Fruit fly (Drosophila melanogaster) whole organism, wandering third instar larva: ENCODE data around the gene Ir84a.

ENCODE experiments used
- CG9705 ChIP-seq: fragments of 200-800 bp; sonication (Bioruptor generic); optimal IDR thresholded peaks from 2 replicates; lab custom pipeline; 2018; ENCODE audit warnings: missing biosample characterization, mild to moderate bottlenecking, missing genetic modification characterization
- Rel ChIP-seq, 2 experiments: fragments of 200-800 bp; sonication (Bioruptor generic) in 1 of 2; optimal IDR thresholded peaks; 2 replicates in 1 of 2; 3 replicates in 1 of 2; lab custom pipeline; 2016 to 2019; ENCODE audit warnings: mild to moderate bottlenecking in 2 of 2, missing biosample characterization in 2 of 2, missing genetic modification characterization in 2 of 2, moderate library complexity in 1 of 2
- dmrt93B ChIP-seq: fragments of 200-800 bp; sonication (Bioruptor generic); optimal IDR thresholded peaks from 2 replicates; lab custom pipeline; 2018; ENCODE audit warnings: missing biosample characterization, mild to moderate bottlenecking, missing genetic modification characterization
- dsf ChIP-seq: sonication (Bioruptor generic); optimal IDR thresholded peaks from 2 replicates; lab custom pipeline; 2016; ENCODE audit warnings: missing biosample characterization, missing genetic modification characterization, borderline replicate concordance
- fru ChIP-seq: fragments of 200-800 bp; sonication (Bioruptor generic); optimal IDR thresholded peaks from 3 replicates; lab custom pipeline; 2016; ENCODE audit warnings: missing biosample characterization, mild to moderate bottlenecking, missing genetic modification characterization

Gene Ir84a

DNA sequence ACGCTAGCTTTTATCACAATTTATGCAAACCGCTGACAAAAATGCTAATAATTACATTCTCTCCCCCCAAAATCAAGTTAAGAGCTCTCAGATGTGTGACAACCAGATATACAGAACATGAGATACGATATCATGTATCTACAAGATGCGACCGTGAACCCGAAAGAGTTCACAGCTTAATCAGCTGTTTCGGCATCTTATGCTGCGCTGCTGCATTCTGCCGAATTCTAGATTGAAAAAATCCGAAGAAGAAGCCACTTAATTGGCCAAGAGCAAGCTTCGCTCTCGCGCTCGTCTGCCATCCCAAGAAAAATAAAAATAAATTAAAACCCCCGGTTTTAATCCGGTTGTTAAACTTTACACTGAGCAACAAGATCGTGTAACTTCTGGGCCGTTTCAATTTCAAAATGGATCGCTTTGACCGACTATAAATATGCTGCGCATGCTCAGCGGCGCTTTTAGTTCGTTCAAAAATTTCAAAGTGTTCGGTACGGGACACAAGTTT is 32.7 kb downstream of the Ir84a start, which contains the start of gene CG14598:
CG14598 (plus strand) TSS at position 455 of the 505 bp plus-strand sequence.
- TF ChIP-seq CG9705 (GFP tag; lab: Kevin White, UChicago) (no peak), Rel (GFP tag; optimal IDR thresholded peaks at IDR 0.05; lab: Kevin White, UChicago) (no peak), Rel (tag; optimal IDR thresholded peaks at IDR 0.05; lab: Kevin White, UChicago) (peak; percentile 26), dmrt93B (GFP tag; lab: Kevin White, UChicago) (no peak)

DNA sequence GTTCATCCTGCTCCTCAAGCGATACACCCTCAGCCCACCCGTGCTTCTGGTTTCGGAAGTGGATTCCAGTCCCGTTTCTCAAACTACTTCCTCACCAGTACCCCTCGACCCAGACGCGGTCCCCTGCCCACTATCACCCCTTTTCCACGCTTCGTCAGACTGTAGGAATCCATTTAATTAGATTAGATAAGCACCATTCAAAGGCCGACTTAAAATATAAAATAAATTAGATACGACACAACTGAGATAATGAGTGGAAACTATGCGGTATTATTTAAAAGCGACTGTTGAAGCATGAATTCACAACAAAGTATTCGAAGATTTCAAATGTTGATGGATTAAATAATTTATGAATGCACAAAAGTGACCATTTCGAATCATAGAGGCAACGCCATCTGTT is 34.7 kb downstream of the Ir84a start:
- TF ChIP-seq fru (GFP tag; lab: Kevin White, UChicago) (no peak), dsf (no peak), dmrt93B (GFP tag; lab: Kevin White, UChicago) (no peak)
